Worm (Caenorhabditis elegans) whole organism, young adult: ENCODE measurements around the gene mmcm-1.

Experiments used
- B0261.1 ChIP-seq: sonication (generic microtip); optimal IDR thresholded peaks from 2 replicates; lab custom pipeline; 2016; ENCODE audit warnings: mild to moderate bottlenecking, missing genetic modification characterization, moderate library complexity, missing compliant biosample characterization
- C06A6.2 ChIP-seq: fragments of 200-800 bp; sonication (Bioruptor generic); conservative IDR thresholded peaks from 2 replicates; pipeline ENCODE4 v1.3.6; 2022; ENCODE audit warnings: missing genetic modification characterization, missing compliant biosample characterization
- F10E7.11 ChIP-seq: sonication (generic microtip); optimal IDR thresholded peaks from 2 replicates; lab custom pipeline; 2017; ENCODE audit warnings: mild to moderate bottlenecking, missing genetic modification characterization, moderate library complexity, missing compliant biosample characterization
- F22D6.2 ChIP-seq: sonication (generic microtip); optimal IDR thresholded peaks from 2 replicates; lab custom pipeline; 2016; ENCODE audit warnings: mild to moderate bottlenecking, missing genetic modification characterization, missing compliant biosample characterization
- F49E8.2 ChIP-seq: sonication (generic microtip); optimal IDR thresholded peaks from 3 replicates; lab custom pipeline; 2017; ENCODE audit warnings: missing genetic modification characterization, mild to moderate bottlenecking, missing compliant biosample characterization, antibody characterized with exemption, moderate library complexity; ENCODE audit not compliant: insufficient read depth
- K12H6.12 ChIP-seq: fragments of 200-800 bp; sonication (Bioruptor generic); optimal IDR thresholded peaks from 2 replicates; lab custom pipeline; 2018; ENCODE audit warnings: mild to moderate bottlenecking, missing genetic modification characterization, missing compliant biosample characterization
- Y53G8AR.9 ChIP-seq: fragments of 200-800 bp; sonication (Bioruptor generic); conservative IDR thresholded peaks from 2 replicates; pipeline ENCODE4 v1.3.6; 2022; ENCODE audit warnings: missing genetic modification reagents, missing genetic modification characterization, missing compliant biosample characterization
- aptf-2 ChIP-seq: fragments of 200-800 bp; sonication (Bioruptor generic); conservative IDR thresholded peaks from 2 replicates; pipeline ENCODE4 v1.3.6; 2022; ENCODE audit warnings: missing genetic modification reagents, missing genetic modification characterization, missing compliant biosample characterization
- attf-6 ChIP-seq: fragments of 200-800 bp; sonication (Bioruptor generic); IDR thresholded peaks from 2 replicates; pipeline ENCODE4 v1.3.6; 2022; ENCODE audit warnings: missing genetic modification reagents, missing genetic modification characterization, missing compliant biosample characterization
- ccch-3 ChIP-seq: fragments of 200-800 bp; sonication (Bioruptor generic); optimal IDR thresholded peaks from 2 replicates; lab custom pipeline; 2018; ENCODE audit warnings: mild to moderate bottlenecking, missing genetic modification characterization, missing compliant biosample characterization
- dox-1 ChIP-seq: fragments of 200-800 bp; sonication (Bioruptor generic); IDR thresholded peaks from 2 replicates; pipeline ENCODE4 v1.3.6; 2022; ENCODE audit warnings: missing genetic modification reagents, missing genetic modification characterization, missing compliant biosample characterization
- dpff-1 ChIP-seq: sonication (generic microtip); optimal IDR thresholded peaks from 2 replicates; lab custom pipeline; 2017; ENCODE audit warnings: mild to moderate bottlenecking, missing genetic modification characterization, missing compliant biosample characterization
- ekl-4 ChIP-seq: fragments of 200-800 bp; sonication (Bioruptor generic); IDR thresholded peaks from 2 replicates; pipeline ENCODE4 v1.3.6; 2022; ENCODE audit warnings: missing genetic modification reagents, missing genetic modification characterization, missing compliant biosample characterization
- hsf-1 ChIP-seq: fragments of 200-800 bp; sonication (Bioruptor generic); IDR thresholded peaks from 2 replicates; pipeline ENCODE4 v1.3.6; 2022; ENCODE audit warnings: missing genetic modification reagents, missing genetic modification characterization, missing compliant biosample characterization
- let-607 ChIP-seq, 2 experiments: fragments of 200-800 bp in 1 of 2; sonication (Bioruptor generic) in 1 of 2; sonication (generic microtip) in 1 of 2; optimal IDR thresholded peaks; 2 replicates each; lab custom pipeline; 2016 to 2018; ENCODE audit warnings: mild to moderate bottlenecking in 2 of 2, missing compliant biosample characterization in 2 of 2, missing genetic modification characterization in 2 of 2, moderate library complexity in 2 of 2, missing genotype in 1 of 2
- lsl-1 ChIP-seq: fragments of 200-800 bp; sonication (Bioruptor generic); optimal IDR thresholded peaks from 2 replicates; lab custom pipeline; 2018; ENCODE audit warnings: mild to moderate bottlenecking, missing genetic modification characterization, moderate library complexity, missing compliant biosample characterization
- lsy-27 ChIP-seq: sonication (generic microtip); optimal IDR thresholded peaks from 2 replicates; lab custom pipeline; 2017; ENCODE audit warnings: missing genetic modification characterization, mild to moderate bottlenecking, missing compliant biosample characterization, antibody characterized with exemption, missing genotype, borderline replicate concordance; ENCODE audit not compliant: insufficient read depth
- madf-10 ChIP-seq: sonication (generic microtip); optimal IDR thresholded peaks from 2 replicates; lab custom pipeline; 2016; ENCODE audit warnings: mild to moderate bottlenecking, missing genetic modification characterization, missing compliant biosample characterization
- madf-6 ChIP-seq: fragments of 200-800 bp; sonication (Bioruptor generic); IDR thresholded peaks from 2 replicates; pipeline ENCODE4 v1.3.6; 2022; ENCODE audit warnings: missing genetic modification reagents, missing genetic modification characterization, missing compliant biosample characterization
- mxl-1 ChIP-seq: sonication (generic microtip); optimal IDR thresholded peaks from 2 replicates; lab custom pipeline; 2016; ENCODE audit warnings: missing genetic modification characterization, missing compliant biosample characterization
- nfya-2 ChIP-seq: fragments of 200-800 bp; sonication (Bioruptor generic); IDR thresholded peaks from 2 replicates; pipeline ENCODE4 v1.3.6; 2022; ENCODE audit warnings: missing genetic modification reagents, missing genetic modification characterization, missing compliant biosample characterization
- nhr-120 ChIP-seq: fragments of 200-800 bp; sonication (Bioruptor generic); IDR thresholded peaks from 2 replicates; pipeline ENCODE4 v1.3.6; 2022; ENCODE audit warnings: missing genetic modification characterization, missing compliant biosample characterization
- nhr-179 ChIP-seq: sonication (generic microtip); optimal IDR thresholded peaks from 2 replicates; lab custom pipeline; 2016; ENCODE audit warnings: mild to moderate bottlenecking, missing genetic modification characterization, missing compliant biosample characterization
- nhr-80 ChIP-seq: sonication (generic microtip); optimal IDR thresholded peaks from 2 replicates; lab custom pipeline; 2016; ENCODE audit warnings: missing genetic modification characterization, missing compliant biosample characterization
- rec-8 ChIP-seq, 2 experiments: sonication (generic microtip); optimal IDR thresholded peaks; 2 replicates each; lab custom pipeline; 2016; ENCODE audit warnings: mild to moderate bottlenecking in 2 of 2, missing genetic modification characterization in 2 of 2, missing genetic modification reagents in 2 of 2, missing genotype in 2 of 2, missing biosample characterization in 1 of 2, missing compliant biosample characterization in 1 of 2, moderate library complexity in 1 of 2
- repo-1 ChIP-seq: sonication (generic microtip); optimal IDR thresholded peaks from 2 replicates; lab custom pipeline; 2017; ENCODE audit warnings: mild to moderate bottlenecking, missing genetic modification characterization, missing compliant biosample characterization
- sdz-38 ChIP-seq: sonication (generic microtip); optimal IDR thresholded peaks from 2 replicates; lab custom pipeline; 2016; ENCODE audit warnings: missing genotype, missing genetic modification characterization, missing compliant biosample characterization
- sea-2 ChIP-seq: fragments of 200-800 bp; sonication (Bioruptor generic); IDR thresholded peaks from 2 replicates; pipeline ENCODE4 v1.3.6; 2022; ENCODE audit warnings: missing genetic modification characterization, missing compliant biosample characterization
- snpc-3.4 ChIP-seq: sonication (generic microtip); optimal IDR thresholded peaks from 2 replicates; lab custom pipeline; 2017; ENCODE audit warnings: missing genetic modification characterization, mild to moderate bottlenecking, missing compliant biosample characterization, antibody characterized with exemption, moderate library complexity, missing genotype, missing genetic modification reagents
- zfh-2 ChIP-seq: fragments of 200-800 bp; sonication (Bioruptor generic); conservative IDR thresholded peaks from 2 replicates; pipeline ENCODE4 v1.3.6; 2022; ENCODE audit warnings: missing genetic modification reagents, missing genetic modification characterization, missing compliant biosample characterization
- ztf-22 ChIP-seq: fragments of 200-800 bp; sonication (Bioruptor generic); optimal IDR thresholded peaks from 2 replicates; lab custom pipeline; 2018; ENCODE audit warnings: mild to moderate bottlenecking, missing genetic modification characterization, moderate library complexity, missing compliant biosample characterization
- ztf-26 ChIP-seq: sonication (generic microtip); optimal IDR thresholded peaks from 2 replicates; lab custom pipeline; 2017; ENCODE audit warnings: missing genetic modification characterization, missing compliant biosample characterization
- ztf-28 ChIP-seq: fragments of 200-800 bp; sonication (Bioruptor generic); IDR thresholded peaks from 2 replicates; pipeline ENCODE4 v1.3.6; 2022; ENCODE audit warnings: missing genetic modification reagents, missing genetic modification characterization, missing compliant biosample characterization

The mmcm-1 gene

ce11 chrIII:3953235-3953634 is 45.7 kb upstream of the mmcm-1 start (continued):
- TF ChIP-seq lsy-27 (tag; lab: Kevin White, UChicago) (no peak), nhr-120 (GFP tag; lab: Robert Waterston, UW) (no peak), ekl-4 (GFP tag; lab: Robert Waterston, UW) (no peak), F10E7.11 (tag; lab: Kevin White, UChicago) (no peak), let-607 (tag; optimal IDR thresholded peaks at IDR 0.05; lab: Kevin White, UChicago) (no peak), rec-8 (tag; optimal IDR thresholded peaks at IDR 0.05; lab: Kevin White, UChicago) (no peak), F22D6.2 (no peak), C06A6.2 (GFP tag; lab: Robert Waterston, UW) (no peak), snpc-3.4 (no peak), hsf-1 (GFP tag; lab: Robert Waterston, UW) (no peak), B0261.1 (tag; lab: Kevin White, UChicago) (no peak), nhr-80 (peak; percentile 61), ztf-26 (peak; percentile 29), repo-1 (tag; lab: Kevin White, UChicago) (no peak), lsl-1 (GFP tag; lab: Kevin White, UChicago) (no peak), ztf-28 (GFP tag; lab: Robert Waterston, UW) (no peak), madf-10 (tag; lab: Kevin White, UChicago) (no peak), ccch-3 (GFP tag; lab: Kevin White, UChicago) (no peak), aptf-2 (GFP tag; lab: Robert Waterston, UW) (no peak), K12H6.12 (tag; lab: Kevin White, UChicago) (peak; percentile 25), Y53G8AR.9 (GFP tag; lab: Robert Waterston, UW) (0 out of 2 replicates have a peak, but pooled peaks have one; percentile 22), sea-2 (GFP tag; lab: Robert Waterston, UW) (no peak), zfh-2 (GFP tag; lab: Robert Waterston, UW) (no peak), attf-6 (no peak)

ce11 chrIII:3952058-3952457 is 44.6 kb upstream of the mmcm-1 start:
- peak; percentile 52 for TF ChIP-seq nhr-80
- TF ChIP-seq F49E8.2, result no peak
- no peak for TF ChIP-seq dox-1 (GFP tag; lab: Robert Waterston, UW)

ce11 chrIII:3935808-3936207 is 28.3 kb upstream of the mmcm-1 start, which contains the start of gene npl-10:
Gene npl-10 (minus strand): TSS chrIII:3935908.
- TF ChIP-seq dpff-1 (tag; lab: Kevin White, UChicago), result no peak
- no peak for TF ChIP-seq let-607 (tag; optimal IDR thresholded peaks at IDR 0.05; lab: Kevin White, UChicago)
- no peak for TF ChIP-seq mxl-1 (tag; lab: Kevin White, UChicago)
- TF ChIP-seq F10E7.11 (tag; lab: Kevin White, UChicago), result no peak
- TF ChIP-seq nhr-179, result no peak
- TF ChIP-seq, all 124 proteins: peak for 0

ce11 chrIII:3931423-3931822 is 23.9 kb upstream of the mmcm-1 start, which contains the start of gene F37A8.2:
Gene F37A8.2 (minus strand): TSS chrIII:3931523.
- TF ChIP-seq snpc-3.4 (no peak), ztf-22 (no peak), nfya-2 (no peak), sdz-38 (tag; lab: Kevin White, UChicago) (no peak), madf-6 (no peak)
- TF ChIP-seq, all 124 proteins: peak for 0
